Fruit fly (Drosophila melanogaster) Kc167 (cell line): Measurements from ENCODE around the gene CG8851.

Experiments
- Myc ChIP-seq: fragments of >200 bp; optimal IDR thresholded peaks from 2 replicates; lab custom pipeline; 2017; ENCODE audit warnings: missing external identifiers
- Sin3A ChIP-seq: fragments of >200 bp; optimal IDR thresholded peaks from 2 replicates; lab custom pipeline; 2018; ENCODE audit warnings: missing external identifiers
- h ChIP-seq: fragments of >200 bp; optimal IDR thresholded peaks from 3 replicates; lab custom pipeline; 2018; ENCODE audit warnings: missing external identifiers
- insv ChIP-seq: fragments of >200 bp; optimal IDR thresholded peaks from 3 replicates; lab custom pipeline; 2018; ENCODE audit warnings: missing external identifiers
- psq ChIP-seq: fragments of >200 bp; optimal IDR thresholded peaks from 2 replicates; lab custom pipeline; 2017; ENCODE audit warnings: missing external identifiers
- ttk ChIP-seq: sonication (Bioruptor generic); optimal IDR thresholded peaks from 2 replicates; lab custom pipeline; 2017; ENCODE audit warnings: missing external identifiers

The CG8851 gene

dm6 chr2L:3514569-3515191 lies 4.8 kb upstream of the CG8851 start, which contains the start of the genes LeuRS and CG17593:
Gene LeuRS, minus strand, starts transcription at chr2L:3514656.
Gene CG17593, plus strand, starts transcription at chr2L:3514872.
- no peak for TF ChIP-seq ttk (lab: Kevin White, UChicago)
- TF ChIP-seq insv (lab: Kevin White, UChicago): no peak
- TF ChIP-seq psq (lab: Kevin White, UChicago): no peak
- no peak for TF ChIP-seq Myc (lab: Kevin White, UChicago)
- TF ChIP-seq Sin3A (lab: Kevin White, UChicago): no peak
- TF ChIP-seq h (lab: Kevin White, UChicago): no peak

- TF ChIP-seq insv (lab: Kevin White, UChicago) (no peak), Sin3A (lab: Kevin White, UChicago) (no peak), psq (lab: Kevin White, UChicago) (no peak), ttk (lab: Kevin White, UChicago) (no peak)
Measured at dm6 chr2L:3523956-3524355, 4.5 kb downstream of the CG8851 start, which contains the start of gene Sr-CIV. Gene Sr-CIV, minus strand, starts transcription at chr2L:3524056.

- TF ChIP-seq h (lab: Kevin White, UChicago) (no peak), Myc (lab: Kevin White, UChicago) (no peak), psq (lab: Kevin White, UChicago) (no peak), Sin3A (lab: Kevin White, UChicago) (no peak), insv (lab: Kevin White, UChicago) (no peak)
Measured at dm6 chr2L:3524729-3525181, 5.3 kb downstream of the CG8851 start, which contains the start of gene CG8852. Gene CG8852, plus strand, starts transcription at chr2L:3525131.

- TF ChIP-seq Sin3A (lab: Kevin White, UChicago) (no peak), insv (lab: Kevin White, UChicago) (no peak), ttk (lab: Kevin White, UChicago) (no peak), Myc (lab: Kevin White, UChicago) (no peak), h (lab: Kevin White, UChicago) (no peak), psq (lab: Kevin White, UChicago) (no peak)
Measured at dm6 chr2L:3530186-3530832, 10.8 kb downstream of the CG8851 start, which contains the start of the genes Spindly and IFT57. Gene Spindly, minus strand, starts transcription at chr2L:3530317. Gene IFT57, plus strand, starts transcription at chr2L:3530789.

- TF ChIP-seq insv (lab: Kevin White, UChicago): no peak
Measured at dm6 chr2L:3532973-3533525, 13.6 kb downstream of the CG8851 start.

dm6 chr2L:3534227-3534842 lies 14.9 kb downstream of the CG8851 start:
- no peak for TF ChIP-seq h (lab: Kevin White, UChicago)
- no peak for TF ChIP-seq insv (lab: Kevin White, UChicago)
- TF ChIP-seq Myc (lab: Kevin White, UChicago): no peak
- no peak for TF ChIP-seq Sin3A (lab: Kevin White, UChicago)
- no peak for TF ChIP-seq psq (lab: Kevin White, UChicago)
- TF ChIP-seq ttk (lab: Kevin White, UChicago): no peak

DNA sequence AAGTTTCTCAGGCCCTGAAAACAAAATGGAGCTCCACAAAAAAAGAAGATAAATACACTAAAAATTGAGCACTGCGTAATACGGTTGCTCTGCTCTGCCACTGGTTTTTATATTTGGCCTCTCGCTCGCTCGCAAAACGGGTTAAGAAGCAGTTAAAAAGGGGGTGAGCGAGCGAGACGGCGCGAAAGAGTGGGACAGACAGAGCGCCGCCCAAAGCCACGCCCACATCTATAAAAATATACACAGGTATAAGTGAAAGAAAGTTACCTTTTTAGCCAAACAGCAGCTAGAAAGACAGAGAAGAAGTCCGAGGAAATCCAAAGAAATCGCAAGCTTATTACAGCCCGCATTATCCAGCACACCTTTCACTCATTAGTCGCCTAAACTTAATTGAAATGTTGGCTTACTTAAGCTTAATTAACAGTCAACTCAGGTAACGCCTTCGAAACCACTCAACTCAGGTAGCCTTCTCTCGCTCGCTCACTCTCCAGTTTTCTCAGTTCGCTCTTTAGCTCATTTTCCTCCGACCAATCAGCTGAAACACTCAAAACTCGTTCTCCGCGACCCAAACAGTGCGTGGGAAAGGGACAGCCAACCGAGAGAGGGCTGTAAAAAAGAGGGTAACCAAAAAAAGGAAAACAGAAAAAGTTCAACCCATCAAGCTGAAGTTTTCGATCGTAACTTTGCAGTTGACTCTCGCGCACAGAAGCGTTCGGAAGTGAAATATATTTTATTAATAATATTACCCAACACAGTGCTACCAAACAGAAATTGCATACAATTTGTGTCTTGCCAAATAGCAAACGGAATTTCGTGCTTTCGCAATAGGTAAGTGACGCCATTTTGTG lies 19.3 kb downstream of the CG8851 start, which contains the start of gene drm:
Gene drm, plus strand, starts transcription at position 684 of the 848 bp plus-strand sequence.
- no peak for TF ChIP-seq ttk (lab: Kevin White, UChicago)
- no peak for TF ChIP-seq psq (lab: Kevin White, UChicago)
- TF ChIP-seq Myc (lab: Kevin White, UChicago): no peak
- TF ChIP-seq insv (lab: Kevin White, UChicago): no peak
- no peak for TF ChIP-seq h (lab: Kevin White, UChicago)
- no peak for TF ChIP-seq Sin3A (lab: Kevin White, UChicago)

dm6 chr2L:3539412-3539743 lies 19.9 kb downstream of the CG8851 start:
- TF ChIP-seq Myc (lab: Kevin White, UChicago) (no peak), insv (lab: Kevin White, UChicago) (no peak), h (lab: Kevin White, UChicago) (no peak), psq (lab: Kevin White, UChicago) (no peak), Sin3A (lab: Kevin White, UChicago) (no peak), ttk (lab: Kevin White, UChicago) (no peak)

dm6 chr2L:3539996-3540395 lies 20.5 kb downstream of the CG8851 start:
- TF ChIP-seq h (lab: Kevin White, UChicago): no peak
- TF ChIP-seq ttk (lab: Kevin White, UChicago): no peak
- no peak for TF ChIP-seq psq (lab: Kevin White, UChicago)
- no peak for TF ChIP-seq insv (lab: Kevin White, UChicago)
- TF ChIP-seq Sin3A (lab: Kevin White, UChicago): no peak
- TF ChIP-seq Myc (lab: Kevin White, UChicago): no peak

- no peak for TF ChIP-seq insv (lab: Kevin White, UChicago)
- no peak for TF ChIP-seq ttk (lab: Kevin White, UChicago)
- no peak for TF ChIP-seq Myc (lab: Kevin White, UChicago)
- TF ChIP-seq Sin3A (lab: Kevin White, UChicago): no peak
- TF ChIP-seq h (lab: Kevin White, UChicago): no peak
- no peak for TF ChIP-seq psq (lab: Kevin White, UChicago)
Measured at dm6 chr2L:3543062-3543461, 23.6 kb downstream of the CG8851 start.
